Fruit fly (Drosophila melanogaster): ENCODE data around the gene CG3703.

- TF ChIP-seq psq (optimal IDR thresholded peaks at IDR 0.05): no peak
- no peak for TF ChIP-seq EcR (GFP tag; optimal IDR thresholded peaks at IDR 0.05)
- TF ChIP-seq pan (optimal IDR thresholded peaks at IDR 0.05): no peak
- TF ChIP-seq usp (GFP tag; optimal IDR thresholded peaks at IDR 0.05): no peak
Observed at dm6 chrX:945446-946013, at the start of gene CG3703.

Data from whole organism.